Comparison of ENCODE assay signal across 1 fruit fly cellular context in genomic region chr3R:12456370-12456940, dm6.
A peak's percentile ranks its signal among the peaks of the same experiment; 100 is the strongest.
TF ChIP-seq lines count a peak whose summit lies in the region.

trus (plus strand) TSS chr3R:12456573.

TF ChIP-seq in whole organism, embryonic, 481 proteins besides CTCF, POLR2A, EP300 and RAD21 (continued from another document):
- TF ChIP-seq CG12659 (GFP tag; optimal IDR thresholded peaks at IDR 0.05; lab: Kevin White, UChicago) (peak; percentile 24), Opbp (GFP tag; IDR thresholded peaks at IDR 0.05; lab: Robert Waterston, UW; ENCODE audit: partially characterized antibody) (peak; percentile 89), CG4617 (GFP tag; optimal IDR thresholded peaks at IDR 0.05; lab: Kevin White, UChicago; ENCODE audit: borderline replicate concordance) (peak; percentile 50), Myb (GFP tag; optimal IDR thresholded peaks at IDR 0.05; lab: Kevin White, UChicago) (peak; percentile 44), dm (GFP tag; optimal IDR thresholded peaks at IDR 0.05; lab: Kevin White, UChicago) (peak; percentile 11), Dll (GFP tag; IDR thresholded peaks at IDR 0.05; lab: Robert Waterston, UW; ENCODE audit: partially characterized antibody) (peak; percentile 92), Dip2 (GFP tag; IDR thresholded peaks at IDR 0.05; lab: Robert Waterston, UW) (no peak), tna (GFP tag; IDR thresholded peaks at IDR 0.05; lab: Robert Waterston, UW; ENCODE audit: partially characterized antibody) (peak; percentile 82), MESR4 (GFP tag; optimal IDR thresholded peaks at IDR 0.05; lab: Kevin White, UChicago) (peak; percentile 79), CG8388 (GFP tag; optimal IDR thresholded peaks at IDR 0.05; lab: Kevin White, UChicago) (no peak), pzg (GFP tag; optimal IDR thresholded peaks at IDR 0.05; lab: Kevin White, UChicago) (peak; percentile 70), CG6765 (GFP tag; optimal IDR thresholded peaks at IDR 0.05; lab: Kevin White, UChicago) (no peak), D19A (tag; optimal IDR thresholded peaks at IDR 0.05; lab: Kevin White, UChicago) (peak; percentile 54), HLH4C (GFP tag; IDR thresholded peaks at IDR 0.05; lab: Robert Waterston, UW; ENCODE audit: partially characterized antibody) (peak; percentile 87), Doc3 (GFP tag; IDR thresholded peaks at IDR 0.05; lab: Robert Waterston, UW; ENCODE audit: partially characterized antibody) (peak; percentile 88), mld (GFP tag; IDR thresholded peaks at IDR 0.05; lab: Robert Waterston, UW; ENCODE audit: partially characterized antibody) (0 out of 3 replicates have a peak, but pooled peaks have one; percentile 52), ash1 (GFP tag; optimal IDR thresholded peaks at IDR 0.05; lab: Kevin White, UChicago) (no peak), CG13287 (GFP tag; IDR thresholded peaks at IDR 0.05; lab: Robert Waterston, UW; ENCODE audit: partially characterized antibody) (peak; percentile 95), Fer1 (GFP tag; optimal IDR thresholded peaks at IDR 0.05; lab: Kevin White, UChicago) (peak; percentile 13), unc-4 (GFP tag; IDR thresholded peaks at IDR 0.05; lab: Robert Waterston, UW; ENCODE audit: partially characterized antibody) (peak; percentile 91), CG17829 (tag; optimal IDR thresholded peaks at IDR 0.05; lab: Kevin White, UChicago) (peak; percentile 4), CG14710 (tag; optimal IDR thresholded peaks at IDR 0.05; lab: Kevin White, UChicago) (peak; percentile 32), Bgb (GFP tag; IDR thresholded peaks at IDR 0.05; lab: Robert Waterston, UW; ENCODE audit: partially characterized antibody) (peak; percentile 89), Dref (GFP tag; IDR thresholded peaks at IDR 0.05; lab: Robert Waterston, UW) (peak; percentile 93), sug (tag; optimal IDR thresholded peaks at IDR 0.05; lab: Kevin White, UChicago) (peak; percentile 17), gfzf (GFP tag; optimal IDR thresholded peaks at IDR 0.05; lab: Kevin White, UChicago) (peak; percentile 24), CG10565 (GFP tag; optimal IDR thresholded peaks at IDR 0.05; lab: Kevin White, UChicago) (no peak), hb (GFP tag; IDR thresholded peaks at IDR 0.05; lab: Robert Waterston, UW; ENCODE audit: partially characterized antibody) (peak; percentile 70; the same call in 2 of the 3 replicates), YL-1 (GFP tag; optimal IDR thresholded peaks at IDR 0.05; lab: Kevin White, UChicago) (peak; percentile 55), CG15514 (GFP tag; optimal IDR thresholded peaks at IDR 0.05; lab: Kevin White, UChicago) (peak; percentile 46), amos (GFP tag; IDR thresholded peaks at IDR 0.05; lab: Robert Waterston, UW; ENCODE audit: partially characterized antibody) (peak; percentile 90), NFAT (GFP tag; IDR thresholded peaks at IDR 0.05; lab: Robert Waterston, UW) (no peak), bbx (GFP tag; IDR thresholded peaks at IDR 0.05; lab: Robert Waterston, UW; ENCODE audit: partially characterized antibody) (peak; percentile 93), Ets97D (GFP tag; optimal IDR thresholded peaks at IDR 0.05; lab: Kevin White, UChicago) (peak; percentile 4), Med (GFP tag; lab: Kevin White, UChicago) (peak; percentile 35), dpn (GFP tag; optimal IDR thresholded peaks at IDR 0.05; lab: Kevin White, UChicago) (no peak), crp (GFP tag; optimal IDR thresholded peaks at IDR 0.05; lab: Kevin White, UChicago) (peak in 1 of 2 experiments; percentile 42), maf-S (GFP tag; optimal IDR thresholded peaks at IDR 0.05; lab: Kevin White, UChicago) (no peak), rib (GFP tag; IDR thresholded peaks at IDR 0.05; lab: Robert Waterston, UW) (0 out of 2 replicates have a peak, but pooled peaks have one; percentile 8), Dp (GFP tag; optimal IDR thresholded peaks at IDR 0.05; lab: Kevin White, UChicago) (peak; percentile 87), CG33213 (GFP tag; optimal IDR thresholded peaks at IDR 0.05; lab: Kevin White, UChicago) (no peak), E2f2 (GFP tag; IDR thresholded peaks at IDR 0.05; lab: Robert Waterston, UW) (peak; percentile 91), CG6791 (GFP tag; IDR thresholded peaks at IDR 0.05; lab: Robert Waterston, UW; ENCODE audit: partially characterized antibody) (peak; percentile 86), Scr (GFP tag; IDR thresholded peaks at IDR 0.05; lab: Robert Waterston, UW; ENCODE audit: partially characterized antibody) (peak; percentile 86), CG16815 (GFP tag; optimal IDR thresholded peaks at IDR 0.05; lab: Kevin White, UChicago) (no peak), CG18599 (GFP tag; optimal IDR thresholded peaks at IDR 0.05; lab: Kevin White, UChicago) (no peak), CG17186 (GFP tag; optimal IDR thresholded peaks at IDR 0.05; lab: Kevin White, UChicago) (peak; percentile 25), CG2129 (GFP tag; IDR thresholded peaks at IDR 0.05; lab: Robert Waterston, UW; ENCODE audit: partially characterized antibody) (peak; percentile 78), Stat92E (GFP tag; optimal IDR thresholded peaks at IDR 0.05; lab: Kevin White, UChicago) (peak in 1 of 3 experiments; percentile 9), TFAM (GFP tag; optimal IDR thresholded peaks at IDR 0.05; lab: Kevin White, UChicago) (no peak), CG15601 (tag; optimal IDR thresholded peaks at IDR 0.05; lab: Kevin White, UChicago) (peak; percentile 89), CG2116 (GFP tag; optimal IDR thresholded peaks at IDR 0.05; lab: Kevin White, UChicago) (peak; percentile 79), CG7963 (GFP tag; IDR thresholded peaks at IDR 0.05; lab: Robert Waterston, UW; ENCODE audit: partially characterized antibody) (peak; percentile 62; the same call in 2 of the 3 replicates), hbn (GFP tag; IDR thresholded peaks at IDR 0.05; lab: Robert Waterston, UW; ENCODE audit: partially characterized antibody) (peak; percentile 91), tgo (GFP tag; IDR thresholded peaks at IDR 0.05; lab: Robert Waterston, UW) (no peak), CG3065 (GFP tag; optimal IDR thresholded peaks at IDR 0.05; lab: Kevin White, UChicago) (no peak), nerfin-2 (GFP tag; IDR thresholded peaks at IDR 0.05; lab: Robert Waterston, UW; ENCODE audit: partially characterized antibody) (peak; percentile 69), stwl (tag; optimal IDR thresholded peaks at IDR 0.05; lab: Kevin White, UChicago) (peak; percentile 74), CG11560 (tag; IDR thresholded peaks at IDR 0.05; lab: Robert Waterston, UW) (peak; percentile 94)
